Worm (Caenorhabditis elegans): ENCODE measurements around the gene W05B10.6.

W05B10.6 gene

ce11 chrV:12636248-12636647, 21.8 kb downstream of the W05B10.6 start (continued):
- TF ChIP-seq F49E8.2 (tag; optimal IDR thresholded peaks at IDR 0.05; ENCODE audit: borderline replicate concordance) (no peak), nhr-48 (tag; optimal IDR thresholded peaks at IDR 0.05) (peak; percentile 13), gei-8 (GFP tag; optimal IDR thresholded peaks at IDR 0.05) (no peak), mes-2 (tag; optimal IDR thresholded peaks at IDR 0.05; ENCODE audit: poor library complexity, severe bottlenecking) (no peak), R02D3.7 (tag; optimal IDR thresholded peaks at IDR 0.05) (no peak), ama-1 (optimal IDR thresholded peaks at IDR 0.05) (no peak), daf-16 (GFP tag; optimal IDR thresholded peaks at IDR 0.05) (peak in 1 of 2 experiments; percentile 50), daf-16 (tag; optimal IDR thresholded peaks at IDR 0.05) (no peak), lin-1 (GFP tag; IDR thresholded peaks at IDR 0.05) (no peak), lir-3 (tag; optimal IDR thresholded peaks at IDR 0.05) (no peak), ZK546.5 (tag; optimal IDR thresholded peaks at IDR 0.05) (no peak), mxl-2 (GFP tag; conservative IDR thresholded peaks at IDR 0.05) (no peak), ceh-82 (tag; optimal IDR thresholded peaks at IDR 0.05) (no peak), fos-1 (tag; optimal IDR thresholded peaks at IDR 0.05) (no peak), unc-39 (tag; optimal IDR thresholded peaks at IDR 0.05) (no peak), set-16 (GFP tag; IDR thresholded peaks at IDR 0.05) (no peak), Y105C5A.15 (GFP tag; IDR thresholded peaks at IDR 0.05) (no peak), snpc-1.2 (GFP tag; IDR thresholded peaks at IDR 0.05) (no peak), pha-4 (GFP tag; IDR thresholded peaks at IDR 0.05) (no peak), pha-4 (tag; optimal IDR thresholded peaks at IDR 0.05) (no peak), zip-11 (GFP tag; IDR thresholded peaks at IDR 0.05) (no peak), lin-13 (GFP tag; optimal IDR thresholded peaks at IDR 0.05) (no peak), lsy-2 (tag; optimal IDR thresholded peaks at IDR 0.05) (no peak), attf-4 (tag; optimal IDR thresholded peaks at IDR 0.05) (no peak), php-3 (GFP tag; IDR thresholded peaks at IDR 0.05) (no peak), ZK337.2 (GFP tag; IDR thresholded peaks at IDR 0.05) (no peak), tra-1 (GFP tag; IDR thresholded peaks at IDR 0.05) (0 out of 2 replicates have a peak, but pooled peaks have one; percentile 43), dmd-9 (GFP tag; IDR thresholded peaks at IDR 0.05) (no peak), nhr-237 (tag; optimal IDR thresholded peaks at IDR 0.05) (no peak), mep-1 (tag; optimal IDR thresholded peaks at IDR 0.05) (peak; percentile 1)

- TF ChIP-seq dmd-6 (GFP tag; IDR thresholded peaks at IDR 0.05) = peak; percentile 51
- no peak for TF ChIP-seq lir-3 (tag; optimal IDR thresholded peaks at IDR 0.05)
- peak; percentile 38 for TF ChIP-seq hlh-11 (tag; optimal IDR thresholded peaks at IDR 0.05)
- no peak for TF ChIP-seq pqm-1 (tag; optimal IDR thresholded peaks at IDR 0.05)
- TF ChIP-seq mdl-1 (tag; optimal IDR thresholded peaks at IDR 0.05) = peak; percentile 58 to 85
- peak; percentile 87 for TF ChIP-seq dve-1 (tag; optimal IDR thresholded peaks at IDR 0.05; ENCODE audit: insufficient read depth)
- TF ChIP-seq dmd-9 (GFP tag; IDR thresholded peaks at IDR 0.05) = no peak
- no peak for TF ChIP-seq zip-11 (GFP tag; IDR thresholded peaks at IDR 0.05)
- TF ChIP-seq madf-5 (GFP tag; IDR thresholded peaks at IDR 0.05) = no peak
- TF ChIP-seq mxl-3 (GFP tag; optimal IDR thresholded peaks at IDR 0.05) = peak; percentile 44
- no peak for TF ChIP-seq F37D6.2 (tag; optimal IDR thresholded peaks at IDR 0.05)
- peak; percentile 30 for TF ChIP-seq aha-1 (tag)
- TF ChIP-seq hlh-30 (tag; optimal IDR thresholded peaks at IDR 0.05; ENCODE audit: insufficient read depth) = peak; percentile 86
- TF ChIP-seq php-3 (GFP tag; IDR thresholded peaks at IDR 0.05) = peak; percentile 50; the same call in 1 of the 2 replicates
- no peak for TF ChIP-seq daf-16 (GFP tag; optimal IDR thresholded peaks at IDR 0.05)
- TF ChIP-seq daf-16 (tag; optimal IDR thresholded peaks at IDR 0.05) = peak; percentile 45
- peak; percentile 86 for TF ChIP-seq nhr-28 (tag; optimal IDR thresholded peaks at IDR 0.05)
- peak; percentile 76 for TF ChIP-seq nhr-77 (tag; optimal IDR thresholded peaks at IDR 0.05)
These were observed 22.8 kb downstream of the W05B10.6 start for ce11 chrV:12635218-12635617.
